Fruit fly (Drosophila melanogaster) S2 (cell line): ENCODE data around the gene CG4045.

Experiments
- CG8478 ChIP-seq: fragments of >200 bp; optimal IDR thresholded peaks from 2 replicates; lab custom pipeline; 2018
- CTCF ChIP-seq, 2 experiments: fragments of >200 bp; optimal IDR thresholded peaks; 2 replicates each; lab custom pipeline; 2018

DNA sequence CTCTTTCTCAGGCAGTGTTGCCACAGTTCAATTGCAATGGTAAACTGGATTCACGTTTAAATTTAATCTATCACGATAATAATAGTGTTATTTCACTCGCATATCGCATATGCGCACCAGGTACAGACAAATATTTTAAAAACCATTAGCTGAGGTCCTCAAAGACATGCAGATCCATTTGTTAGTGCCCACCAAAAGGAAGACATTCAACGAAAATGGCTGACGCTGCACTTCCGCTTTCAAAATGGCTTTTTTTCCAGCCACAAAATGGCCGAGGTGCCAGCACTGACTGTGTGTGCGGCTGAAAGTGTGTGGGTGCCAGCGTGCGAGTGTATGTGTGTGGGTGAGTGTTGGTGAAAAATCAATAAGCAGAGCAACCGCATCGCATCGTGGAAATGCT lies 14.6 kb downstream of the CG4045 start:
- no peak for TF ChIP-seq CTCF (optimal IDR thresholded peaks at IDR 0.05; lab: Kevin White, UChicago)
- TF ChIP-seq CG8478: no peak
